Fruit fly (Drosophila melanogaster) whole organism, prepupa: ENCODE results near the gene prd1.
A peak's percentile ranks its signal among the peaks of the same experiment; 100 is the strongest.

ENCODE experiments used
- Blimp-1 ChIP-seq: fragments of 200-800 bp; sonication (Bioruptor generic); optimal IDR thresholded peaks from 3 replicates; lab custom pipeline; 2017; ENCODE audit warnings: missing biosample characterization, missing genetic modification characterization, mild to moderate bottlenecking, moderate library complexity, missing genetic modification reagents
- CG10631 ChIP-seq: fragments of 200-800 bp; sonication (Bioruptor generic); optimal IDR thresholded peaks from 2 replicates; lab custom pipeline; 2016; ENCODE audit warnings: missing biosample characterization, missing genetic modification characterization
- CG10669 ChIP-seq: fragments of 200-800 bp; sonication (Bioruptor generic); optimal IDR thresholded peaks from 3 replicates; lab custom pipeline; 2018; ENCODE audit warnings: missing biosample characterization, mild to moderate bottlenecking, missing genetic modification characterization, moderate library complexity
- CG11294 ChIP-seq: fragments of 200-800 bp; sonication (Bioruptor generic); IDR thresholded peaks from 2 replicates; pipeline ENCODE4 v1.3.6; 2022; ENCODE audit warnings: missing biosample characterization, missing genetic modification characterization
- CG16779 ChIP-seq: fragments of 200-800 bp; sonication (Bioruptor generic); optimal IDR thresholded peaks from 3 replicates; lab custom pipeline; 2017; ENCODE audit warnings: missing biosample characterization, mild to moderate bottlenecking, missing genetic modification characterization
- CG31627 ChIP-seq: fragments of 200-800 bp; sonication (Bioruptor generic); optimal IDR thresholded peaks from 3 replicates; lab custom pipeline; 2016; ENCODE audit warnings: missing biosample characterization, missing genetic modification characterization
- CG32006 ChIP-seq: fragments of 200-800 bp; sonication (Bioruptor generic); optimal IDR thresholded peaks from 3 replicates; lab custom pipeline; 2017; ENCODE audit warnings: missing biosample characterization, mild to moderate bottlenecking, missing genetic modification characterization
- CG34406 ChIP-seq: fragments of 200-800 bp; sonication (Bioruptor generic); optimal IDR thresholded peaks from 3 replicates; lab custom pipeline; 2016; ENCODE audit warnings: missing biosample characterization, missing genetic modification characterization
- CG3919 ChIP-seq: fragments of 200-800 bp; sonication (Bioruptor generic); optimal IDR thresholded peaks from 3 replicates; lab custom pipeline; 2016; ENCODE audit warnings: missing biosample characterization, missing genetic modification characterization
- CG4318 ChIP-seq: fragments of 200-800 bp; sonication (Bioruptor generic); optimal IDR thresholded peaks from 3 replicates; lab custom pipeline; 2017; ENCODE audit warnings: missing biosample characterization, mild to moderate bottlenecking, missing genetic modification characterization
- CG6163 ChIP-seq: fragments of 200-800 bp; sonication (Bioruptor generic); IDR thresholded peaks from 3 replicates; pipeline ENCODE4 v1.3.6; 2022; ENCODE audit warnings: missing biosample characterization, missing genetic modification characterization
- CG6808 ChIP-seq: fragments of 200-800 bp; sonication (Bioruptor generic); optimal IDR thresholded peaks from 3 replicates; lab custom pipeline; 2017; ENCODE audit warnings: missing biosample characterization, missing genetic modification characterization, mild to moderate bottlenecking, moderate library complexity, missing genetic modification reagents
- CG6854 ChIP-seq: fragments of 200-800 bp; sonication (Bioruptor generic); optimal IDR thresholded peaks from 2 replicates; lab custom pipeline; 2017; ENCODE audit warnings: missing biosample characterization, mild to moderate bottlenecking, missing genetic modification characterization
- CG8319 ChIP-seq: fragments of 200-800 bp; sonication (Bioruptor generic); optimal IDR thresholded peaks from 3 replicates; lab custom pipeline; 2016; ENCODE audit warnings: missing biosample characterization, missing genetic modification characterization
- CG9139 ChIP-seq: fragments of 200-800 bp; sonication (Bioruptor generic); optimal IDR thresholded peaks from 3 replicates; lab custom pipeline; 2017; ENCODE audit warnings: missing biosample characterization, mild to moderate bottlenecking, missing genetic modification characterization
- Eip78C ChIP-seq: fragments of 200-800 bp; sonication (Bioruptor generic); peaks from one replicate; lab custom pipeline; 2016; ENCODE audit warnings: missing biosample characterization, missing genetic modification characterization
- Eip93F ChIP-seq: fragments of 200-800 bp; sonication (Bioruptor generic); optimal IDR thresholded peaks from 2 replicates; lab custom pipeline; 2016; ENCODE audit warnings: missing biosample characterization, mild to moderate bottlenecking, missing genetic modification characterization
- Hr39 ChIP-seq: fragments of 200-800 bp; sonication (Bioruptor generic); optimal IDR thresholded peaks from 2 replicates; lab custom pipeline; 2016; ENCODE audit warnings: missing biosample characterization, missing genetic modification characterization
- Hr4 ChIP-seq: fragments of 200-800 bp; sonication (Bioruptor generic); optimal IDR thresholded peaks from 3 replicates; lab custom pipeline; 2016; ENCODE audit warnings: missing biosample characterization, missing genetic modification characterization
- Lpt ChIP-seq: fragments of 200-800 bp; sonication (Bioruptor generic); optimal IDR thresholded peaks from 3 replicates; lab custom pipeline; 2016; ENCODE audit warnings: missing biosample characterization, missing genetic modification characterization
- OdsH ChIP-seq: fragments of 200-800 bp; sonication (Bioruptor generic); optimal IDR thresholded peaks from 3 replicates; lab custom pipeline; 2016; ENCODE audit warnings: missing biosample characterization, missing genetic modification characterization
- eg ChIP-seq: fragments of 200-800 bp; sonication (Bioruptor generic); IDR thresholded peaks from 3 replicates; pipeline ENCODE4 v1.3.6; 2022; ENCODE audit warnings: missing biosample characterization, missing genetic modification characterization
- fd85E ChIP-seq: fragments of 200-800 bp; sonication (Bioruptor generic); optimal IDR thresholded peaks from 3 replicates; lab custom pipeline; 2016; ENCODE audit warnings: missing biosample characterization, missing genetic modification characterization
- fkh ChIP-seq: fragments of 200-800 bp; sonication (Bioruptor generic); optimal IDR thresholded peaks from 3 replicates; lab custom pipeline; 2017; ENCODE audit warnings: missing biosample characterization, mild to moderate bottlenecking, missing genetic modification characterization, moderate library complexity
- pdm3 ChIP-seq: fragments of 200-800 bp; sonication (Bioruptor generic); optimal IDR thresholded peaks from 3 replicates; lab custom pipeline; 2016; ENCODE audit warnings: missing biosample characterization, missing genetic modification characterization
- svp ChIP-seq: fragments of 200-800 bp; sonication (Bioruptor generic); peaks from one replicate; lab custom pipeline; 2016; ENCODE audit warnings: missing biosample characterization, missing genetic modification characterization
- vri ChIP-seq: fragments of 200-800 bp; sonication (Bioruptor generic); optimal IDR thresholded peaks from 3 replicates; lab custom pipeline; 2016; ENCODE audit warnings: missing biosample characterization, mild to moderate bottlenecking, missing genetic modification characterization

prd1 gene

DNA sequence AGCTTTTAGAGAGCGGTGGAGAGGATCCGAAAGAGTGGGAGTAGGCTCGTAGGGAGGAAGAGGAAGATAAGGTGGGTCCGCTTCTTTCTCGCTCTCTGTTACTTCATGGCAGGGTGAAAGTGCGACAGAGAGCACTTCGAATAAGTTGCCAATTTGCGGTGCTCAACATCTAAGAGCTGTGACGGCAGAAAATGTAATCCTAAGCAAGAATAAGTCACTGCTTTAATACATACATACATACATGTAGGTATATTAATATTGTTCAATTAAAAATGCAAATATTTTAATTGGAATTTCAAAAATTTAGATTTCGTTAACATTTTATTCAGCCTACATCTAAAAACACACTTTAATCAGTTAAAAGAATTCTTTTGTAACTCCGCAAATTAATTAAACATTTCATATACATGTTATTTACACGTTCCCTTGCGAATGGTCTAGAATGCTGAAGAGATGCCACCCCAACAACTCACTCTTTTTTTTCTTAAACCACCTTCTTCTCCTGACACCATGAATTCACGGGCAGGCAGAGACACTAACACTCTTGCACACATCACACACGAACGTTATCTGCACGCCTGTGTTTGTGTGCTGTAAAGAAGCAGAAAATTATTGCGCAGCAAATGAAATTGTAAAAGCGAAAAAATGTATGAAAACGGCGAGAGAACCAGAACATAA, 28.2 kb downstream of the prd1 start (continued):
- TF ChIP-seq CG8319 (GFP tag; lab: Kevin White, UChicago) = no peak
- peak; percentile 6 for TF ChIP-seq OdsH (GFP tag; lab: Kevin White, UChicago)
- no peak for TF ChIP-seq CG4318 (GFP tag; lab: Kevin White, UChicago)
- TF ChIP-seq CG9139 (GFP tag; lab: Kevin White, UChicago) = no peak
- peak; percentile 40 for TF ChIP-seq pdm3 (GFP tag; lab: Kevin White, UChicago)
- TF ChIP-seq CG6854 (GFP tag; lab: Kevin White, UChicago) = no peak
- TF ChIP-seq CG34406 (GFP tag; lab: Kevin White, UChicago) = peak; percentile 25
- TF ChIP-seq Blimp-1 (GFP tag; lab: Kevin White, UChicago) = peak; percentile 19

DNA sequence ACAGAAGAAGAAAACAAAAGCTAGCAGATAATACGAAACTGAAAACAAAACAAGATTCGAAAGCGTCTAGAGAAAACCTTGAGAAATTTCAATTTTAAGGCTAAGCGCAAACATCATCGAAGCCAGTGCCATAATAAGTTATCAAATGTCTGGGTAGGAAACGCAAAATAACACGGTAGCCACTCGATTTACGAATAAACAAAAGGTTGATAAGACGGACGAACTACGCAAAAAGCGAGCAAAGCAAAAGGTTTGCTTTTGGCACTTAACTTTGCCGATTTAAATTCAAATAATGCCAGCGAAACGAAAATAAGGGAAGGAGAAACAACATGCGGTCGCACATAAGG, 28.7 kb downstream of the prd1 start:
- TF ChIP-seq eg (GFP tag; lab: Robert Waterston, UW) (no peak), Eip93F (peak; percentile 33), CG6808 (no peak), CG10669 (no peak), vri (GFP tag; lab: Kevin White, UChicago) (peak; percentile 81)

DNA sequence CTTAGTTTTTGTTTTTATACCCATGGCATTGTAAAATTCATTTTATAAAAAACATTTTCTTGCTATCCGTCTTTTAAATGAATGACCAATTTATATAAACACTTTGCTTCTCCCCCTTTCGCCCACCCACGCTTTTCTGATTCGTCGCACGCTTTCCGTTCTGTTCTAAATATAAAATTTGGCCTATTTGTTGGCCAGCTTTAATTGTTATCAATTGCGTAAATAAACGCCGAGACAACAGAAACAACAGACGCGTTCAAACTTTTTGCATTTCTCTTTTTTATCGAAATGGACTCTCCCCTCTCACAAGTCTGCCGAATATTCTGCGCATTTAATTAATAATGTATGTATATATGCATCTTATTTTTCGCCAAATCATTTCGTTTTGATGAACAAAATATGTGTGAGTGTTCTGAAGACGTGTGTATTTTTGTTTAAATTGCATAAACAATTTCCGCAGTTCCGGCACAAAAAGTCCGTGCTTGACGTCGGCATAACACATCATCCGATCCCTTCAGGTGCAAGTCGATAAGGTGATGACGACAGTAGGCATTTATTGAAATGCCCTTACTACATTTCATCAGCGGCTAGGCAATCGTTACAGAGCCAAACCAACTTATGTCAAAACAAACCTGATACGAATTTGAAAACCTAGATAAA, 29.5 kb downstream of the prd1 start:
- TF ChIP-seq Eip78C (GFP tag; lab: Kevin White, UChicago) = peak; percentile 18
- TF ChIP-seq fd85E (GFP tag; lab: Kevin White, UChicago) = no peak
- no peak for TF ChIP-seq CG10631
- TF ChIP-seq vri (GFP tag; lab: Kevin White, UChicago) = peak; percentile 72

DNA sequence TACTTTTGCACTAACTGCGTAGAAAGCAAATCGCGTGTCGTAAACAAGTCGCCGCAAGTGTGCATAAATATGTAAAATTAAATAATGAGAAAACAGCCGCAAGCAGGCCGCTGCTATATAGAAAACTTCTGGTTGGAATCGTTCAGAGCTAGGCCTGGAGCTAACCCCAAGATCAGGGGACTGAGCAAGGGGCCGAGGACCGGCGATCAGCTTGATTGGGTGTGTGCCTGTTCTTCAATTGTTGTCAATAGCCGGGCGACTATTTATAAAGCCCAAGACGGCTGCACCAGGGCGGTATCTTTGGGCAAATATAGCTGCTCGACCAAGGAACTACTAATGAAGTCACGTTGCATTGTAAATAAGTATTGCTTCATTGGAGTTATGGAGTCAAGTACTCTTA, 30.1 kb downstream of the prd1 start:
- TF ChIP-seq Eip78C (GFP tag; lab: Kevin White, UChicago) (peak; percentile 17), CG10669 (no peak)
- TF ChIP-seq, all 60 proteins: peak for 1

DNA sequence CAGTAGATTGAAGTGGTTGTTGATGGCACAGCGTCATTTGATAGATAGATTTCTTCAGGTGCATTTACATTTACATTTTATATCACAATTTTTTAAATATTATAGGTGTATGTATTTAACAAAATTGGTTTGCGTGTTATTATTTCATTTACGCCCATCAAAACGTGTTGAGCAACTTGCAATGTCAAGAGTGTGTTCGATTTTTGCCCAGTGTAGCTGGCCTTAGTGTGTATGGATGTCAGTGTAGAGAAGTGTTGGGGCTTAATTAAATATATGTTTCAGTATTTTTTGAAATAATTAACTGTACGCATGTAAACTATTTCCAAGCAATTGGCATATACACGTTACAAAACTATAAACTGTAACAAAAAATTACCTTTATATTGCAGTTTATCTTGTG, 35.1 kb downstream of the prd1 start:
- TF ChIP-seq Hr4 (GFP tag; lab: Kevin White, UChicago) (peak; percentile 37), eg (GFP tag; lab: Robert Waterston, UW) (no peak), svp (GFP tag; lab: Kevin White, UChicago) (peak; percentile 63), Hr39 (GFP tag; lab: Kevin White, UChicago) (no peak), OdsH (GFP tag; lab: Kevin White, UChicago) (no peak), Eip78C (GFP tag; lab: Kevin White, UChicago) (peak; percentile 54)

DNA sequence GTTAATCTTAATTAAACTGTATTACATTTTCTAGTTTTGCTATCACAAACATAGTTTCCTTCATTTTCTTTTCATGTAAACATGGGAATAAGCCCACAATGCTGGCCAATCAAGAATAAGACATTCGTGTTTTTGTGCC, 36.7 kb downstream of the prd1 start, which contains the start of gene CG43062:
Gene CG43062 (plus strand): TSS at position 40 of the 139 bp plus-strand sequence.
- TF ChIP-seq CG32006 (GFP tag; lab: Kevin White, UChicago) (no peak), CG3919 (GFP tag; lab: Kevin White, UChicago) (no peak), Hr39 (GFP tag; lab: Kevin White, UChicago) (no peak), eg (GFP tag; lab: Robert Waterston, UW) (no peak), CG16779 (tag; lab: Kevin White, UChicago) (no peak), Lpt (GFP tag; lab: Kevin White, UChicago) (no peak), CG10631 (no peak), CG6163 (no peak), CG31627 (no peak), CG11294 (no peak), fkh (no peak)
